Fruit fly (Drosophila melanogaster): Measurements from ENCODE around the gene Edem2.

Gene Edem2

DNA sequence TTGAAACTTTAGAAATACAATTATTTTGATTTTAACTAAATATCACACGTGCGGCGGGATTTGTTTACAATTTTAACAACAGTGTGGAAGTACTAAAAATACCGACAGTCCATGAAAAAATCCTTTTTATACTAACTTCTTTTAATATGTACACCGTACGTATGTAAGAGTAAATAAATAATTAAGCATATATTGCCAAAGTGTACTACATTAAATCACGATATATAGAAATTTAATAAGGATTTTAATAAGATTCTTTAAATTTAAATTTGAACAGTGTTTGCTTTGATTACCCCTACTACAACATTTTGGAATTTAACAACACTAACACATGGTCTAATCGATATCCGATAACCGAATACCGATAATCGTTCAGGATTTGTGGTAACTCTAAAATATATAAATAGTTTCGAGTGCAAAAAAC, 30.2 kb downstream of the Edem2 start, which contains the start of the genes Ski6 and CG16812 (continued):
- peak; percentile 20 for TF ChIP-seq CG18476 (GFP tag; optimal IDR thresholded peaks at IDR 0.05)
- TF ChIP-seq fru (optimal IDR thresholded peaks at IDR 0.05) = no peak
- TF ChIP-seq rib (GFP tag; IDR thresholded peaks at IDR 0.05) = no peak
- peak; percentile 71; the same call in 2 of the 3 replicates for TF ChIP-seq zfh1 (GFP tag; IDR thresholded peaks at IDR 0.05)
- no peak for TF ChIP-seq tll (GFP tag; optimal IDR thresholded peaks at IDR 0.05)
- TF ChIP-seq CG7928 (GFP tag; optimal IDR thresholded peaks at IDR 0.05) = no peak
- peak; percentile 47 for TF ChIP-seq Nf-YB (GFP tag; optimal IDR thresholded peaks at IDR 0.05)
- peak; percentile 34 for TF ChIP-seq CG12104 (GFP tag; optimal IDR thresholded peaks at IDR 0.05)
- TF ChIP-seq CG30431 (GFP tag; optimal IDR thresholded peaks at IDR 0.05) = no peak

DNA sequence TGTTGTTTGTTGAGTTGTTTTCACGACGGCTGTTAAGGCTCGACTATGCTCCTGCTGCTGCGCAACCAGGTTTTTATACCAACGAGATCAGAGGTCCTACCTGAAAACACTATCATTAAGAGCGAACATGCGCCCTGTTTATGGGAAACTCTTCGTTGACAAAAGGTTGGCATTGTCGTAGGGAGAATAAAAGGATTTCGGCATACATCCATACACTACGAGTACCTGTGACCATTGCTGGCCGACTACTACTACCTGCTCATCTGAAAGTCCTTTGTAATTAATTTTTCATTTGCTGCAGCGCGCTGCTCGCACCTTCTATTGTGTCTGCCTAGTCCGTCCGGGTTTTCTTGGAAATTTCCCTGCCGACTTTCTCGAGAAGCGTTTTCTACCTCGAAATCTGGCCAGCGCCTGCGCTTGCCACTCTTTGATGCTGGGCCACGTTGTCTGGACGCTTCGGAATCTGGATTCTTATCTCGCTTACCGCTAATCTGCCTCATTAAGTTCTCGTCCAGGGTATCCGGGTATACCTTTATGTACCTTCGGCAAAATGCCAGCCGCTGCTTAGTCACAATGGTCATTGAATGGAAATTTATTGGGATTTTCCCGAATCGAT, 33.3 kb downstream of the Edem2 start, which contains the start of gene CG15480:
Gene CG15480, minus strand, starts transcription at position 51 of the 616 bp plus-strand sequence.
- TF ChIP-seq Dek (tag; optimal IDR thresholded peaks at IDR 0.05) (no peak), gt (GFP tag; IDR thresholded peaks at IDR 0.05) (0 out of 2 replicates have a peak, but pooled peaks have one; percentile 18), kni (GFP tag; optimal IDR thresholded peaks at IDR 0.05) (peak; percentile 49), B-H1 (GFP tag; IDR thresholded peaks at IDR 0.05) (no peak), CG2712 (tag; optimal IDR thresholded peaks at IDR 0.05) (no peak), CG1792 (GFP tag; optimal IDR thresholded peaks at IDR 0.05) (no peak), Hr3 (GFP tag; optimal IDR thresholded peaks at IDR 0.05) (no peak), D (optimal IDR thresholded peaks at IDR 0.05) (peak; percentile 99), D (GFP tag; optimal IDR thresholded peaks at IDR 0.05) (no peak), CG2199 (GFP tag; IDR thresholded peaks at IDR 0.05) (no peak), CG14860 (GFP tag; IDR thresholded peaks at IDR 0.05; ENCODE audit: partially characterized antibody) (no peak), CG15479 (GFP tag; optimal IDR thresholded peaks at IDR 0.05) (peak; percentile 97), twi (tag; optimal IDR thresholded peaks at IDR 0.05) (peak; percentile 62), pros (GFP tag; optimal IDR thresholded peaks at IDR 0.05) (no peak), da (GFP tag; optimal IDR thresholded peaks at IDR 0.05) (no peak), Ets65A (GFP tag) (peak; percentile 48), CG11085 (GFP tag; IDR thresholded peaks at IDR 0.05) (no peak), Stat92E (GFP tag; optimal IDR thresholded peaks at IDR 0.05) (peak in 1 of 3 experiments; percentile 91), Sox102F (GFP tag; optimal IDR thresholded peaks at IDR 0.05) (no peak), zen (tag; optimal IDR thresholded peaks at IDR 0.05) (peak; percentile 99), CG11696 (GFP tag; IDR thresholded peaks at IDR 0.05) (no peak), CG4282 (GFP tag; optimal IDR thresholded peaks at IDR 0.05) (no peak), grn (GFP tag; optimal IDR thresholded peaks at IDR 0.05) (peak; percentile 67), CG8359 (GFP tag; optimal IDR thresholded peaks at IDR 0.05; ENCODE audit: borderline replicate concordance) (no peak), chinmo (GFP tag; IDR thresholded peaks at IDR 0.05; ENCODE audit: partially characterized antibody) (0 out of 4 replicates have a peak, but pooled peaks have one; percentile 5), cad (GFP tag; optimal IDR thresholded peaks at IDR 0.05) (peak; percentile 78), CG7839 (tag; optimal IDR thresholded peaks at IDR 0.05) (no peak), Kr (GFP tag; optimal IDR thresholded peaks at IDR 0.05) (peak; percentile 90), tll (GFP tag; optimal IDR thresholded peaks at IDR 0.05) (peak in 1 of 2 experiments; percentile 96)

- TF ChIP-seq Dfd (GFP tag; optimal IDR thresholded peaks at IDR 0.05) (no peak), usp (GFP tag; optimal IDR thresholded peaks at IDR 0.05) (no peak), CG9817 (tag; optimal IDR thresholded peaks at IDR 0.05) (no peak), gt (GFP tag; IDR thresholded peaks at IDR 0.05) (no peak), zen (tag; optimal IDR thresholded peaks at IDR 0.05) (peak; percentile 89), trem (tag; optimal IDR thresholded peaks at IDR 0.05) (no peak), oc (tag; optimal IDR thresholded peaks at IDR 0.05) (peak; percentile 26), Myb (GFP tag; optimal IDR thresholded peaks at IDR 0.05) (no peak), jing (GFP tag; optimal IDR thresholded peaks at IDR 0.05) (no peak), CG10321 (GFP tag; IDR thresholded peaks at IDR 0.05) (no peak), CoRest (tag; optimal IDR thresholded peaks at IDR 0.05) (no peak), CG8944 (GFP tag; optimal IDR thresholded peaks at IDR 0.05) (no peak), zen2 (GFP tag; IDR thresholded peaks at IDR 0.05; ENCODE audit: partially characterized antibody) (no peak), pita (GFP tag; optimal IDR thresholded peaks at IDR 0.05) (no peak)
Observed at dm6 chr2L:13227242-13227641, 35.2 kb downstream of the Edem2 start, which contains the start of gene CG16813. CG16813 (plus strand) TSS chr2L:13227529.
